Worm (Caenorhabditis elegans) whole organism, midembryonic: ENCODE data around the gene nfya-1.

Experiments used
- cog-1 ChIP-seq: sonication (generic microtip); optimal IDR thresholded peaks from 2 replicates; lab custom pipeline; 2016; ENCODE audit warnings: missing genetic modification characterization, missing compliant biosample characterization
- flt-1 ChIP-seq: fragments of 200-800 bp; sonication (Bioruptor generic); IDR thresholded peaks from 2 replicates; pipeline ENCODE4 v1.3.6; 2022; ENCODE audit warnings: missing genetic modification characterization, missing compliant biosample characterization
- klf-2 ChIP-seq: fragments of 200-800 bp; sonication (Bioruptor generic); conservative IDR thresholded peaks from 2 replicates; pipeline ENCODE4 v1.3.6; 2022; ENCODE audit warnings: missing genetic modification reagents, missing genetic modification characterization, missing compliant biosample characterization
- med-1 ChIP-seq: sonication (generic microtip); optimal IDR thresholded peaks from 2 replicates; lab custom pipeline; 2017; ENCODE audit warnings: missing genetic modification characterization, mild to moderate bottlenecking, missing compliant biosample characterization, antibody characterized with exemption, missing genetic modification reagents; ENCODE audit not compliant: insufficient read depth
- ref-1 ChIP-seq: fragments of 200-800 bp; sonication (Bioruptor generic); conservative IDR thresholded peaks from 2 replicates; pipeline ENCODE4 v1.3.6; 2022; ENCODE audit warnings: missing genetic modification reagents, missing genetic modification characterization, missing compliant biosample characterization
- tab-1 ChIP-seq: fragments of 200-800 bp; sonication (Bioruptor generic); IDR thresholded peaks from 2 replicates; pipeline ENCODE4 v1.3.6; 2022; ENCODE audit warnings: missing genetic modification characterization, missing compliant biosample characterization
- ztf-23 ChIP-seq: fragments of 200-800 bp; sonication (Bioruptor generic); IDR thresholded peaks from 2 replicates; pipeline ENCODE4 v1.3.6; 2022; ENCODE audit warnings: missing genetic modification reagents, missing genetic modification characterization, missing compliant biosample characterization

DNA sequence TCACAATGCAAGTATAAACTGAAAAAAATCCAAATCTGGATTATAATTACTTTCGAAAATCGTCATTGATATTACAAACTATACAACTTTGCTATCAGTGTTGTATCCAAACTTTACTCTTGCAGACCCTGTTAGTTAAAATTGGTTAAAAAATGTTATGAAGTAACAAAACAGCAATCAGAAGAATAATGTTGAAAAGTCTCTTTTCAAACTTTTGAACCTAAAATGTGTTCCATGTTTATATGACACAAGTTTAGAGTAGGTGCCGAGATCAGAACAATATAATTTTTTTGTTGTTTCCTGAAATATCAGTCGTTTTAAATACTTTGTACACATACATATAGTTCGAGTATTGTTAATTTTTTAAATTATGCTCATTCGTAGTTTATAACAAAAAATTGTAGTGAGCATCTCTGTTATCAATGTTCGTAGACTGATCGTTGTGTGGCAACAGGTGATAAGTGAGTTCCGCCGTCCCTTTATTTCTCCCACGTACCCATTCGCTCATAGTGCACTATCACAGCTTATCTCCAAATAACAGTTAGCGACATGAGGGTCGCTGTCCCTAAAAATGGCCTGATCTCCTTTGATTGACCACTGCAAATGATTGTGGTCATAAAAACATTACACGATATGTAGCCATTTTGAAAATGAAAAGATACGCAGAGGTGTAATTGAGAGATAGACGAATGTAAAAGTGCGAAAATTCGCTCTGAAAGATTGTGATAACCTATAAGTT, 15.6 kb upstream of the nfya-1 start:
- TF ChIP-seq klf-2 (GFP tag; lab: Robert Waterston, UW) (no peak), med-1 (GFP tag; lab: Kevin White, UChicago) (no peak), tab-1 (no peak), flt-1 (GFP tag; lab: Robert Waterston, UW) (no peak), cog-1 (no peak), ztf-23 (GFP tag; lab: Robert Waterston, UW) (no peak), ref-1 (GFP tag; lab: Robert Waterston, UW) (no peak)
